Worm (Caenorhabditis elegans): Measurements from ENCODE around the gene F28B4.3.

- TF ChIP-seq hmbx-1 (tag; optimal IDR thresholded peaks at IDR 0.05) (no peak), ceh-13 (GFP tag; optimal IDR thresholded peaks at IDR 0.05) (no peak), hmg-4 (GFP tag; optimal IDR thresholded peaks at IDR 0.05) (no peak), ama-1 (optimal IDR thresholded peaks at IDR 0.05) (no peak), F13C5.2 (tag; optimal IDR thresholded peaks at IDR 0.05) (no peak), tra-4 (tag; optimal IDR thresholded peaks at IDR 0.05) (no peak), flt-1 (GFP tag; IDR thresholded peaks at IDR 0.05) (no peak), B0310.2 (tag; optimal IDR thresholded peaks at IDR 0.05) (no peak), scrt-1 (GFP tag; IDR thresholded peaks at IDR 0.05) (no peak), tbx-37 (GFP tag; conservative IDR thresholded peaks at IDR 0.05) (no peak), ets-7 (tag; optimal IDR thresholded peaks at IDR 0.05) (no peak), ceh-36 (tag; optimal IDR thresholded peaks at IDR 0.05) (no peak)
Measured at ce11 chrX:3181376-3181775, 53.8 kb downstream of the F28B4.3 start.

Measured in whole organism, early embryonic.